Worm (Caenorhabditis elegans) whole organism, young adult: ENCODE results near the gene cyp-25A2.

Experiments
- B0336.3 ChIP-seq: fragments of 200-800 bp; sonication (Bioruptor generic); IDR thresholded peaks from 2 replicates; pipeline ENCODE4 v1.3.6; 2022; ENCODE audit warnings: missing genetic modification characterization, missing compliant biosample characterization
- D2030.7 ChIP-seq: fragments of 200-800 bp; sonication (Bioruptor generic); IDR thresholded peaks from 2 replicates; pipeline ENCODE4 v1.3.6; 2022; ENCODE audit warnings: missing genetic modification reagents, missing genetic modification characterization, missing compliant biosample characterization
- F10E7.11 ChIP-seq: sonication (generic microtip); optimal IDR thresholded peaks from 2 replicates; lab custom pipeline; 2017; ENCODE audit warnings: mild to moderate bottlenecking, missing genetic modification characterization, moderate library complexity, missing compliant biosample characterization
- F52B5.7 ChIP-seq: sonication (generic microtip); optimal IDR thresholded peaks from 2 replicates; lab custom pipeline; 2016; ENCODE audit warnings: mild to moderate bottlenecking, missing genetic modification characterization, missing compliant biosample characterization
- Y53G8AR.9 ChIP-seq: fragments of 200-800 bp; sonication (Bioruptor generic); conservative IDR thresholded peaks from 2 replicates; pipeline ENCODE4 v1.3.6; 2022; ENCODE audit warnings: missing genetic modification reagents, missing genetic modification characterization, missing compliant biosample characterization
- ZK185.1 ChIP-seq: sonication (generic microtip); optimal IDR thresholded peaks from 2 replicates; lab custom pipeline; 2016; ENCODE audit warnings: mild to moderate bottlenecking, missing genetic modification characterization, missing compliant biosample characterization; ENCODE audit not compliant: poor library complexity, severe bottlenecking
- akir-1 ChIP-seq: fragments of 200-800 bp; sonication (Bioruptor generic); optimal IDR thresholded peaks from 2 replicates; lab custom pipeline; 2018; ENCODE audit warnings: mild to moderate bottlenecking, missing genetic modification characterization, moderate library complexity, missing compliant biosample characterization
- aptf-2 ChIP-seq: fragments of 200-800 bp; sonication (Bioruptor generic); conservative IDR thresholded peaks from 2 replicates; pipeline ENCODE4 v1.3.6; 2022; ENCODE audit warnings: missing genetic modification reagents, missing genetic modification characterization, missing compliant biosample characterization
- attf-5 ChIP-seq: fragments of 200-800 bp; sonication (Bioruptor generic); optimal IDR thresholded peaks from 2 replicates; lab custom pipeline; 2018; ENCODE audit warnings: mild to moderate bottlenecking, missing genetic modification characterization, missing compliant biosample characterization
- cebp-1 ChIP-seq, 2 experiments: fragments of 200-800 bp in 1 of 2; sonication (Bioruptor generic) in 1 of 2; sonication (generic microtip) in 1 of 2; IDR thresholded peaks in 1 of 2; optimal IDR thresholded peaks in 1 of 2; 2 replicates each; pipeline versions ENCODE4 v1.3.6 to Lab custom; 2017 to 2022; ENCODE audit warnings: missing compliant biosample characterization in 2 of 2, missing genetic modification characterization in 2 of 2, mild to moderate bottlenecking in 1 of 2, missing genetic modification reagents in 1 of 2, moderate library complexity in 1 of 2
- ceh-40 ChIP-seq: fragments of 200-800 bp; sonication (Bioruptor generic); IDR thresholded peaks from 2 replicates; pipeline ENCODE4 v1.3.6; 2022; ENCODE audit warnings: missing genetic modification characterization, missing compliant biosample characterization
- die-1 ChIP-seq: sonication (generic microtip); optimal IDR thresholded peaks from 2 replicates; lab custom pipeline; 2016; ENCODE audit warnings: missing genotype, mild to moderate bottlenecking, missing genetic modification characterization, missing compliant biosample characterization
- dox-1 ChIP-seq: fragments of 200-800 bp; sonication (Bioruptor generic); IDR thresholded peaks from 2 replicates; pipeline ENCODE4 v1.3.6; 2022; ENCODE audit warnings: missing genetic modification reagents, missing genetic modification characterization, missing compliant biosample characterization
- efl-1 ChIP-seq: fragments of 150-350 bp; optimal IDR thresholded peaks from 2 replicates; lab custom pipeline; 2014; ENCODE audit warnings: missing biosample characterization, missing genetic modification reagents, missing genetic modification characterization
- gei-17 ChIP-seq: fragments of 200-800 bp; sonication (Bioruptor generic); optimal IDR thresholded peaks from 2 replicates; lab custom pipeline; 2018; ENCODE audit warnings: mild to moderate bottlenecking, missing genetic modification characterization, missing compliant biosample characterization
- hmg-1.2 ChIP-seq: fragments of 200-800 bp; sonication (Bioruptor generic); IDR thresholded peaks from 2 replicates; pipeline ENCODE4 v1.3.6; 2022; ENCODE audit warnings: missing genetic modification reagents, missing genetic modification characterization, missing compliant biosample characterization
- lin-40 ChIP-seq: sonication (generic microtip); optimal IDR thresholded peaks from 2 replicates; lab custom pipeline; 2016; ENCODE audit warnings: missing genetic modification characterization, mild to moderate bottlenecking, missing compliant biosample characterization, missing genotype, missing genetic modification reagents
- madf-3 ChIP-seq: fragments of 200-800 bp; sonication (Bioruptor generic); IDR thresholded peaks from 2 replicates; pipeline ENCODE4 v1.3.6; 2022; ENCODE audit warnings: missing genetic modification reagents, missing genetic modification characterization, missing compliant biosample characterization
- mcd-1 ChIP-seq: fragments of 200-800 bp; sonication (Bioruptor generic); IDR thresholded peaks from 2 replicates; pipeline ENCODE4 v1.3.6; 2022; ENCODE audit warnings: missing genetic modification reagents, missing genetic modification characterization, missing compliant biosample characterization
- nhr-80 ChIP-seq: sonication (generic microtip); optimal IDR thresholded peaks from 2 replicates; lab custom pipeline; 2016; ENCODE audit warnings: missing genetic modification characterization, missing compliant biosample characterization
- nhr-90 ChIP-seq: sonication (generic microtip); optimal IDR thresholded peaks from 2 replicates; lab custom pipeline; 2016; ENCODE audit warnings: missing genotype, mild to moderate bottlenecking, missing genetic modification characterization, missing compliant biosample characterization
- pha-4 ChIP-seq: fragments of 150-350 bp; sonication (generic microtip); optimal IDR thresholded peaks from 2 replicates; lab custom pipeline; 2014; ENCODE audit warnings: missing biosample characterization, missing genetic modification reagents, missing genetic modification characterization
- repo-1 ChIP-seq: sonication (generic microtip); optimal IDR thresholded peaks from 2 replicates; lab custom pipeline; 2017; ENCODE audit warnings: mild to moderate bottlenecking, missing genetic modification characterization, missing compliant biosample characterization
- rpc-1 ChIP-seq, 2 experiments: fragments of 150-350 bp in 1 of 2; sonication (generic microtip) in 1 of 2; optimal IDR thresholded peaks; 2 replicates each; lab custom pipeline; 2014 to 2018; ENCODE audit warnings: missing biosample characterization in 1 of 2, missing genetic modification characterization in 1 of 2, missing genetic modification reagents in 1 of 2, missing genotype in 1 of 2
- sdz-38 ChIP-seq: sonication (generic microtip); optimal IDR thresholded peaks from 2 replicates; lab custom pipeline; 2016; ENCODE audit warnings: missing genotype, missing genetic modification characterization, missing compliant biosample characterization
- snpc-1.3 ChIP-seq: sonication (generic microtip); optimal IDR thresholded peaks from 2 replicates; lab custom pipeline; 2017; ENCODE audit warnings: missing genetic modification characterization, mild to moderate bottlenecking, missing compliant biosample characterization, antibody characterized with exemption, moderate library complexity, missing genotype, missing genetic modification reagents; ENCODE audit not compliant: insufficient read depth
- snpc-4 ChIP-seq, 5 experiments: fragments of 150-350 bp in 1 of 5; sonication (generic microtip) in 4 of 5; optimal IDR thresholded peaks; 2 replicates each; lab custom pipeline; 2014 to 2018; ENCODE audit warnings: missing genetic modification characterization in 5 of 5, missing biosample characterization in 3 of 5, antibody characterized with exemption in 2 of 5, mild to moderate bottlenecking in 2 of 5, missing compliant biosample characterization in 2 of 5, missing genotype in 2 of 5, moderate library complexity in 2 of 5, missing genetic modification reagents in 1 of 5
- somi-1 ChIP-seq: fragments of 200-800 bp; sonication (Bioruptor generic); optimal IDR thresholded peaks from 2 replicates; lab custom pipeline; 2018; ENCODE audit warnings: mild to moderate bottlenecking, missing genetic modification characterization, missing compliant biosample characterization
- sptf-2 ChIP-seq: fragments of 200-800 bp; sonication (Bioruptor generic); optimal IDR thresholded peaks from 2 replicates; lab custom pipeline; 2018; ENCODE audit warnings: mild to moderate bottlenecking, missing genetic modification characterization, missing compliant biosample characterization
- tbp1 ChIP-seq: fragments of 200-800 bp; sonication (Bioruptor generic); optimal IDR thresholded peaks from 2 replicates; lab custom pipeline; 2018; ENCODE audit warnings: mild to moderate bottlenecking, missing genetic modification characterization, missing compliant biosample characterization
- tlf-1 ChIP-seq: fragments of 200-800 bp; sonication (Bioruptor generic); optimal IDR thresholded peaks from 2 replicates; lab custom pipeline; 2018; ENCODE audit warnings: mild to moderate bottlenecking, missing genetic modification characterization, missing compliant biosample characterization
- unc-130 ChIP-seq: sonication (generic microtip); optimal IDR thresholded peaks from 2 replicates; lab custom pipeline; 2016; ENCODE audit warnings: missing genetic modification reagents, missing genetic modification characterization, missing compliant biosample characterization
- unc-62 ChIP-seq: fragments of 150-350 bp; optimal IDR thresholded peaks from 2 replicates; lab custom pipeline; 2014; ENCODE audit warnings: missing biosample characterization, missing genetic modification reagents, missing genetic modification characterization
- zfh-2 ChIP-seq: fragments of 200-800 bp; sonication (Bioruptor generic); conservative IDR thresholded peaks from 2 replicates; pipeline ENCODE4 v1.3.6; 2022; ENCODE audit warnings: missing genetic modification reagents, missing genetic modification characterization, missing compliant biosample characterization
- ztf-22 ChIP-seq: fragments of 200-800 bp; sonication (Bioruptor generic); optimal IDR thresholded peaks from 2 replicates; lab custom pipeline; 2018; ENCODE audit warnings: mild to moderate bottlenecking, missing genetic modification characterization, moderate library complexity, missing compliant biosample characterization

The cyp-25A2 gene

ce11 chrIII:3834800-3835271 lies at the start of gene cyp-25A2:
Gene cyp-25A2, plus strand, starts transcription at chrIII:3835221.
- TF ChIP-seq nhr-80 (tag; lab: Kevin White, UChicago) (peak; percentile 78), cebp-1 (GFP tag; IDR thresholded peaks at IDR 0.05; lab: Robert Waterston, UW) (no peak), cebp-1 (tag; optimal IDR thresholded peaks at IDR 0.05; lab: Kevin White, UChicago) (no peak)

ce11 chrIII:3786427-3786935 lies 48.5 kb upstream of the cyp-25A2 start, which contains the start of gene acy-3:
Gene acy-3, minus strand, starts transcription at chrIII:3786477.
- no peak for TF ChIP-seq ZK185.1 (tag; lab: Kevin White, UChicago)
- peak; percentile 5 for TF ChIP-seq tbp1 (GFP tag; lab: Kevin White, UChicago)
- no peak for TF ChIP-seq nhr-90
- no peak for TF ChIP-seq gei-17 (GFP tag; lab: Kevin White, UChicago)
- TF ChIP-seq mcd-1, result peak; percentile 56
- no peak for TF ChIP-seq unc-62 (GFP tag; lab: Kevin White, UChicago)
- TF ChIP-seq ztf-22, result peak; percentile 42
- TF ChIP-seq F10E7.11 (tag; lab: Kevin White, UChicago), result no peak
- TF ChIP-seq sptf-2 (GFP tag; lab: Kevin White, UChicago), result no peak
- peak; percentile 45 for TF ChIP-seq attf-5 (GFP tag; lab: Kevin White, UChicago)
- no peak for TF ChIP-seq akir-1 (GFP tag; lab: Kevin White, UChicago)
- peak; percentile 74 for TF ChIP-seq zfh-2 (GFP tag; lab: Robert Waterston, UW)
- no peak for TF ChIP-seq efl-1 (GFP tag; lab: Kevin White, UChicago)
- TF ChIP-seq rpc-1 (optimal IDR thresholded peaks at IDR 0.05; lab: Kevin White, UChicago), result no peak
- TF ChIP-seq rpc-1 (tag; optimal IDR thresholded peaks at IDR 0.05; lab: Kevin White, UChicago), result no peak
- no peak for TF ChIP-seq madf-3 (GFP tag; lab: Robert Waterston, UW)
- TF ChIP-seq cebp-1 (GFP tag; IDR thresholded peaks at IDR 0.05; lab: Robert Waterston, UW), result no peak
- TF ChIP-seq cebp-1 (tag; optimal IDR thresholded peaks at IDR 0.05; lab: Kevin White, UChicago), result peak; percentile 41
- peak; percentile 24 for TF ChIP-seq lin-40 (tag; lab: Kevin White, UChicago)
- TF ChIP-seq aptf-2 (GFP tag; lab: Robert Waterston, UW), result no peak
- no peak for TF ChIP-seq snpc-4 (GFP tag; optimal IDR thresholded peaks at IDR 0.05; lab: Kevin White, UChicago)
- TF ChIP-seq snpc-4 (tag; optimal IDR thresholded peaks at IDR 0.05; lab: Kevin White, UChicago), result peak in 1 of 4 experiments; percentile 28
- no peak for TF ChIP-seq snpc-1.3 (tag; lab: Kevin White, UChicago)
- no peak for TF ChIP-seq pha-4 (tag; lab: Kevin White, UChicago)
- TF ChIP-seq somi-1 (GFP tag; lab: Kevin White, UChicago), result peak; percentile 11
- no peak for TF ChIP-seq repo-1
- TF ChIP-seq dox-1 (GFP tag; lab: Robert Waterston, UW), result peak; percentile 45; the same call in 1 of the 2 replicates
- TF ChIP-seq nhr-80 (tag; lab: Kevin White, UChicago), result peak; percentile 75
- TF ChIP-seq Y53G8AR.9 (GFP tag; lab: Robert Waterston, UW), result 0 out of 2 replicates have a peak, but pooled peaks have one; percentile 62
- TF ChIP-seq D2030.7, result no peak
- no peak for TF ChIP-seq ceh-40 (GFP tag; lab: Robert Waterston, UW)
- TF ChIP-seq B0336.3 (GFP tag; lab: Robert Waterston, UW), result peak; percentile 61; the same call in 1 of the 2 replicates
- no peak for TF ChIP-seq die-1
- no peak for TF ChIP-seq tlf-1
- no peak for TF ChIP-seq sdz-38 (tag; lab: Kevin White, UChicago)
- peak; percentile 1 for TF ChIP-seq F52B5.7 (tag; lab: Kevin White, UChicago)
- peak; percentile 73 for TF ChIP-seq hmg-1.2
- no peak for TF ChIP-seq unc-130
